Worm (Caenorhabditis elegans) whole organism, L4 larva: ENCODE results near the gene egl-15.

Experiments
- aha-1 ChIP-seq: fragments of 150-350 bp; peaks from one replicate; lab custom pipeline; 2014; ENCODE audit warnings: missing biosample characterization, missing genetic modification characterization
- arid-1 ChIP-seq: fragments of 200-800 bp; sonication (Bioruptor generic); conservative IDR thresholded peaks from 2 replicates; pipeline ENCODE4 v1.3.6; 2022; ENCODE audit warnings: missing genetic modification reagents, missing genetic modification characterization, missing compliant biosample characterization
- duxl-1 ChIP-seq: sonication (generic microtip); optimal IDR thresholded peaks from 2 replicates; lab custom pipeline; 2016; ENCODE audit warnings: mild to moderate bottlenecking, missing genetic modification characterization, moderate library complexity, missing compliant biosample characterization; ENCODE audit not compliant: poor library complexity
- egl-27 ChIP-seq: sonication (generic microtip); optimal IDR thresholded peaks from 3 replicates; lab custom pipeline; 2017; ENCODE audit warnings: missing biosample characterization, missing genetic modification reagents, missing genetic modification characterization
- lsy-2 ChIP-seq, 2 experiments: fragments of 150-350 bp in 1 of 2; sonication (generic microtip) in 1 of 2; optimal IDR thresholded peaks; 2 replicates each; lab custom pipeline; 2014 to 2017; ENCODE audit warnings: missing biosample characterization in 2 of 2, missing genetic modification characterization in 2 of 2
- nhr-10 ChIP-seq: fragments of 150-350 bp; optimal IDR thresholded peaks from 2 replicates; lab custom pipeline; 2014; ENCODE audit warnings: missing biosample characterization, missing genetic modification characterization
- nhr-28 ChIP-seq: fragments of 150-350 bp; optimal IDR thresholded peaks from 2 replicates; lab custom pipeline; 2014; ENCODE audit warnings: missing biosample characterization, missing genetic modification characterization
- nhr-42 ChIP-seq: fragments of 200-800 bp; sonication (Bioruptor generic); IDR thresholded peaks from 2 replicates; pipeline ENCODE4 v1.3.6; 2022; ENCODE audit warnings: missing genetic modification characterization, missing compliant biosample characterization
- zip-11 ChIP-seq: fragments of 200-800 bp; sonication (Bioruptor generic); IDR thresholded peaks from 2 replicates; pipeline ENCODE4 v1.3.6; 2022; ENCODE audit warnings: missing genetic modification characterization, missing compliant biosample characterization

- TF ChIP-seq zip-11 (GFP tag; lab: Robert Waterston, UW) (no peak), egl-27 (tag; lab: Kevin White, UChicago) (no peak), nhr-28 (no peak), lsy-2 (tag; optimal IDR thresholded peaks at IDR 0.05; lab: Kevin White, UChicago) (no peak), duxl-1 (tag; lab: Kevin White, UChicago) (no peak), nhr-42 (no peak), aha-1 (tag; lab: Kevin White, UChicago) (no peak), nhr-10 (tag; lab: Kevin White, UChicago) (no peak), arid-1 (no peak)
These were observed 25.4 kb upstream of the egl-15 start for ce11 chrX:10990855-10991176.
